Worm (Caenorhabditis elegans) whole organism, L4 larva: Measurements from ENCODE around the gene C49C3.20.

Experiments used
- F10B5.3 ChIP-seq: sonication (generic microtip); optimal IDR thresholded peaks from 2 replicates; lab custom pipeline; 2016; ENCODE audit warnings: mild to moderate bottlenecking, missing genetic modification characterization, missing compliant biosample characterization
- F37D6.2 ChIP-seq: sonication (generic microtip); optimal IDR thresholded peaks from 2 replicates; lab custom pipeline; 2016; ENCODE audit warnings: mild to moderate bottlenecking, missing genetic modification characterization, missing compliant biosample characterization
- Y75B8A.6 ChIP-seq: fragments of 200-800 bp; sonication (Bioruptor generic); IDR thresholded peaks from 2 replicates; pipeline ENCODE4 v1.3.6; 2022; ENCODE audit warnings: missing genetic modification reagents, missing genetic modification characterization, missing compliant biosample characterization
- ZK337.2 ChIP-seq: fragments of 200-800 bp; sonication (Bioruptor generic); IDR thresholded peaks from 2 replicates; pipeline ENCODE4 v1.3.6; 2022; ENCODE audit warnings: missing genetic modification reagents, missing genetic modification characterization, missing compliant biosample characterization
- ZK546.5 ChIP-seq, 2 experiments: sonication (generic microtip); optimal IDR thresholded peaks; 2 replicates each; lab custom pipeline; 2017; ENCODE audit warnings: missing biosample characterization in 2 of 2, missing genetic modification characterization in 2 of 2
- aha-1 ChIP-seq: fragments of 150-350 bp; peaks from one replicate; lab custom pipeline; 2014; ENCODE audit warnings: missing biosample characterization, missing genetic modification characterization
- aly-2 ChIP-seq: sonication (generic microtip); optimal IDR thresholded peaks from 2 replicates; lab custom pipeline; 2018; ENCODE audit warnings: missing biosample characterization, missing genetic modification characterization
- ceh-82 ChIP-seq: sonication (generic microtip); optimal IDR thresholded peaks from 2 replicates; lab custom pipeline; 2017; ENCODE audit warnings: missing biosample characterization, missing genetic modification characterization
- dmd-6 ChIP-seq: fragments of 200-800 bp; sonication (Bioruptor generic); IDR thresholded peaks from 2 replicates; pipeline ENCODE4 v1.3.6; 2022; ENCODE audit warnings: missing genetic modification reagents, missing genetic modification characterization, missing compliant biosample characterization
- dpl-1 ChIP-seq: fragments of 150-350 bp; optimal IDR thresholded peaks from 2 replicates; lab custom pipeline; 2014; ENCODE audit warnings: missing biosample characterization, missing genetic modification reagents, missing genetic modification characterization
- egl-43 ChIP-seq: fragments of 200-800 bp; sonication (Bioruptor generic); IDR thresholded peaks from 2 replicates; pipeline ENCODE4 v1.3.6; 2022; ENCODE audit warnings: missing genetic modification reagents, missing genetic modification characterization, missing compliant biosample characterization
- gei-8 ChIP-seq: fragments of 200-800 bp; sonication (Bioruptor generic); optimal IDR thresholded peaks from 2 replicates; lab custom pipeline; 2018; ENCODE audit warnings: mild to moderate bottlenecking, missing genetic modification characterization, missing compliant biosample characterization
- hmg-1.1 ChIP-seq: fragments of 200-800 bp; sonication (Bioruptor generic); IDR thresholded peaks from 2 replicates; pipeline ENCODE4 v1.3.6; 2022; ENCODE audit warnings: missing genetic modification reagents, missing genetic modification characterization, missing compliant biosample characterization
- lin-15B ChIP-seq: fragments of 150-350 bp; sonication (generic microtip); optimal IDR thresholded peaks from 3 replicates; lab custom pipeline; 2014; ENCODE audit warnings: missing biosample characterization, missing genetic modification characterization
- lin-38 ChIP-seq: fragments of 200-800 bp; sonication (Bioruptor generic); IDR thresholded peaks from 2 replicates; pipeline ENCODE4 v1.3.6; 2022; ENCODE audit warnings: missing genetic modification reagents, missing genetic modification characterization, missing compliant biosample characterization
- lin-39 ChIP-seq: fragments of 150-350 bp; optimal IDR thresholded peaks from 2 replicates; lab custom pipeline; 2014; ENCODE audit warnings: missing biosample characterization, missing genetic modification reagents, missing genetic modification characterization
- lsy-2 ChIP-seq, 2 experiments: fragments of 150-350 bp in 1 of 2; sonication (generic microtip) in 1 of 2; optimal IDR thresholded peaks; 2 replicates each; lab custom pipeline; 2014 to 2017; ENCODE audit warnings: missing biosample characterization in 2 of 2, missing genetic modification characterization in 2 of 2
- madf-9 ChIP-seq: fragments of 200-800 bp; sonication (Bioruptor generic); conservative IDR thresholded peaks from 2 replicates; pipeline ENCODE4 v1.3.6; 2022; ENCODE audit warnings: missing genetic modification reagents, missing genetic modification characterization, missing compliant biosample characterization
- mdl-1 ChIP-seq, 2 experiments: fragments of 150-350 bp in 1 of 2; sonication (generic microtip) in 1 of 2; optimal IDR thresholded peaks; 2 replicates each; lab custom pipeline; 2014 to 2017; ENCODE audit warnings: missing biosample characterization in 2 of 2, missing genetic modification characterization in 2 of 2
- mep-1 ChIP-seq: fragments of 150-350 bp; sonication (generic microtip); optimal IDR thresholded peaks from 3 replicates; lab custom pipeline; 2014; ENCODE audit warnings: missing biosample characterization, missing genetic modification characterization
- mes-2 ChIP-seq: sonication (generic microtip); optimal IDR thresholded peaks from 2 replicates; lab custom pipeline; 2016; ENCODE audit warnings: missing genotype, mild to moderate bottlenecking, missing genetic modification characterization, missing compliant biosample characterization; ENCODE audit not compliant: poor library complexity, severe bottlenecking
- mxl-2 ChIP-seq: fragments of 200-800 bp; sonication (Bioruptor generic); conservative IDR thresholded peaks from 2 replicates; pipeline ENCODE4 v1.3.6; 2022; ENCODE audit warnings: missing genetic modification reagents, missing genetic modification characterization, missing compliant biosample characterization
- mxl-3 ChIP-seq: fragments of 200-800 bp; sonication (Bioruptor generic); optimal IDR thresholded peaks from 2 replicates; lab custom pipeline; 2018; ENCODE audit warnings: mild to moderate bottlenecking, missing genetic modification characterization, missing compliant biosample characterization
- nhr-102 ChIP-seq: sonication (generic microtip); optimal IDR thresholded peaks from 2 replicates; lab custom pipeline; 2016; ENCODE audit warnings: mild to moderate bottlenecking, missing genetic modification characterization, moderate library complexity, missing compliant biosample characterization
- nhr-11 ChIP-seq: fragments of 150-350 bp; optimal IDR thresholded peaks from 2 replicates; lab custom pipeline; 2014; ENCODE audit warnings: missing biosample characterization, missing genetic modification characterization
- nhr-237 ChIP-seq: sonication (generic microtip); optimal IDR thresholded peaks from 2 replicates; lab custom pipeline; 2017; ENCODE audit warnings: missing biosample characterization, missing genetic modification characterization
- nhr-25 ChIP-seq: sonication (generic microtip); optimal IDR thresholded peaks from 2 replicates; lab custom pipeline; 2017; ENCODE audit warnings: missing genetic modification characterization, mild to moderate bottlenecking, missing compliant biosample characterization, antibody characterized with exemption, moderate library complexity, borderline replicate concordance; ENCODE audit not compliant: insufficient read depth
- nhr-28 ChIP-seq: fragments of 150-350 bp; optimal IDR thresholded peaks from 2 replicates; lab custom pipeline; 2014; ENCODE audit warnings: missing biosample characterization, missing genetic modification characterization
- nhr-42 ChIP-seq: fragments of 200-800 bp; sonication (Bioruptor generic); IDR thresholded peaks from 2 replicates; pipeline ENCODE4 v1.3.6; 2022; ENCODE audit warnings: missing genetic modification characterization, missing compliant biosample characterization
- nhr-6 ChIP-seq: fragments of 150-350 bp; optimal IDR thresholded peaks from 2 replicates; lab custom pipeline; 2014; ENCODE audit warnings: missing biosample characterization, missing genetic modification characterization
- nhr-77 ChIP-seq: fragments of 150-350 bp; optimal IDR thresholded peaks from 2 replicates; lab custom pipeline; 2014; ENCODE audit warnings: missing biosample characterization, missing genetic modification characterization
- pha-4 ChIP-seq, 2 experiments: fragments of 150-350 bp in 1 of 2; fragments of 200-800 bp in 1 of 2; sonication (Bioruptor generic) in 1 of 2; IDR thresholded peaks in 1 of 2; optimal IDR thresholded peaks in 1 of 2; 2 replicates each; pipeline versions ENCODE4 v1.3.6 to Lab custom; 2014 to 2022; ENCODE audit warnings: missing genetic modification characterization in 2 of 2, missing genetic modification reagents in 2 of 2, missing biosample characterization in 1 of 2, missing compliant biosample characterization in 1 of 2
- saeg-2 ChIP-seq: fragments of 200-800 bp; sonication (Bioruptor generic); IDR thresholded peaks from 2 replicates; pipeline ENCODE4 v1.3.6; 2022; ENCODE audit warnings: missing genetic modification reagents, missing genetic modification characterization, missing compliant biosample characterization
- set-16 ChIP-seq: fragments of 200-800 bp; sonication (Bioruptor generic); IDR thresholded peaks from 2 replicates; pipeline ENCODE4 v1.3.6; 2022; ENCODE audit warnings: missing genetic modification reagents, missing genetic modification characterization, missing compliant biosample characterization
- skn-1 ChIP-seq: fragments of 150-350 bp; optimal IDR thresholded peaks from 2 replicates; lab custom pipeline; 2014; ENCODE audit warnings: missing biosample characterization, missing genetic modification characterization
- snpc-1.2 ChIP-seq: fragments of 200-800 bp; sonication (Bioruptor generic); IDR thresholded peaks from 2 replicates; pipeline ENCODE4 v1.3.6; 2022; ENCODE audit warnings: missing genetic modification reagents, missing genetic modification characterization, missing compliant biosample characterization
- snpc-4 ChIP-seq: fragments of 150-350 bp; optimal IDR thresholded peaks from 2 replicates; lab custom pipeline; 2014; ENCODE audit warnings: missing biosample characterization, missing genetic modification characterization
- spr-3 ChIP-seq: fragments of 200-800 bp; sonication (Bioruptor generic); optimal IDR thresholded peaks from 2 replicates; lab custom pipeline; 2018; ENCODE audit warnings: mild to moderate bottlenecking, missing genetic modification characterization, missing compliant biosample characterization
- tra-1 ChIP-seq: fragments of 200-800 bp; sonication (Bioruptor generic); IDR thresholded peaks from 2 replicates; pipeline ENCODE4 v1.3.6; 2022; ENCODE audit warnings: missing genetic modification reagents, missing genetic modification characterization, missing compliant biosample characterization
- unc-130 ChIP-seq: sonication (generic microtip); optimal IDR thresholded peaks from 2 replicates; lab custom pipeline; 2016; ENCODE audit warnings: missing genetic modification reagents, missing genetic modification characterization, missing compliant biosample characterization
- unc-62 ChIP-seq, 3 experiments: fragments of 150-350 bp in 1 of 3; sonication (generic microtip); optimal IDR thresholded peaks in 2 of 3; peaks in 1 of 3; 1 replicate in 1 of 3; 2 replicates in 2 of 3; lab custom pipeline; 2014 to 2017; ENCODE audit warnings: missing biosample characterization in 3 of 3, missing genetic modification characterization in 3 of 3, missing genetic modification reagents in 3 of 3, missing genotype in 1 of 3
- zip-11 ChIP-seq: fragments of 200-800 bp; sonication (Bioruptor generic); IDR thresholded peaks from 2 replicates; pipeline ENCODE4 v1.3.6; 2022; ENCODE audit warnings: missing genetic modification characterization, missing compliant biosample characterization
- ztf-11 ChIP-seq: fragments of 150-350 bp; optimal IDR thresholded peaks from 2 replicates; lab custom pipeline; 2014; ENCODE audit warnings: missing biosample characterization, missing genetic modification characterization

Gene C49C3.20

DNA sequence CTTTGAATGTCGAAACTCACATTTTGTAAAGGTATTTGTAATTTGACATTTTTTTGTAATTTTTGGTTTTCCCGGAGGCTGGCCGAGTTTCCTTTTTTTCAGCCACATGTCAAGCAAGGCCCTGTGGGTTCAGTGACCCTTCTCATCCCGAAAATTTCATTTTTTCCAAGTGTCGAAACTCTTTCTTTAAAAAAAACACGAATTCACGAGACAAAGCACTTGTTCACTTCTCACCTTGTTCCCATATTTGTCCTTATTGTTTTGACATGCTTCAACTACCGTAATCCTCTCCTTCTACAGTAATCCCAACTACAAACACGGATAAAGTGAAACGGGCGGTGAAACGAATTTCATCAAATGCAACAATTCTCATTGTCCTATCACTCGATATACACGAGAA, 41.0 kb downstream of the C49C3.20 start, which contains the start of gene lhfp-4:
Gene lhfp-4, plus strand, starts transcription at position 301 of the 400 bp plus-strand sequence.
- TF ChIP-seq mxl-3 (GFP tag; lab: Kevin White, UChicago) (no peak), nhr-237 (tag; lab: Kevin White, UChicago) (no peak), lin-38 (GFP tag; lab: Robert Waterston, UW) (no peak), saeg-2 (GFP tag; lab: Robert Waterston, UW) (no peak), nhr-42 (GFP tag; lab: Robert Waterston, UW) (no peak)

DNA sequence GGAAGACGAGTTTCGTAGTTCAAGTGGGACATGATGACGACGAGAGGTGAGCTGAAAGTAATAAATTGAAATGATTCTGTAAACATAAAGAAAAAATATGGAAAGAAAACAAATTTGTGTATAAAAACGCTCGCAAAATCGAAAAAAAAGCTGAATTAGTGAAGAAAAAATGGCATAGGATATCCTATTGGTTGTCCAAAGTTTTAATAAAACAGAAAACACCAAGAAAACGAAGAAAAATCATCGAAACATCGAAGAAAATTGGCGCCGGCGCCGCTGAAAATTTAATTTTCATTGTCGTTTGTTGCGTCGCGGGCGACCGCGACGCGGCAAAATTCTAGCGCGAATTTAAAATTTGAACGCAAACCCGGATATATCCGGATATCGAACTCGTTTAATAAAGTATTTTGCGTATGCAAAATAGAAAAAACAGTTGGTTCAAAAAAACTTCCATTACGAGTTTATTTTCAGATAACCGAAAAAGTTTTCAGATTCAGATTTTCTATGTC, 42.6 kb downstream of the C49C3.20 start, which contains the start of gene gln-5:
Gene gln-5, minus strand, starts transcription at position 51 of the 509 bp plus-strand sequence.
- TF ChIP-seq aha-1 (tag; lab: Kevin White, UChicago) (peak; percentile 34), snpc-1.2 (0 out of 2 replicates have a peak, but pooled peaks have one; percentile 45), pha-4 (GFP tag; IDR thresholded peaks at IDR 0.05; lab: Robert Waterston, UW) (no peak), pha-4 (tag; optimal IDR thresholded peaks at IDR 0.05; lab: Kevin White, UChicago) (no peak), lin-38 (GFP tag; lab: Robert Waterston, UW) (peak; percentile 64), madf-9 (no peak)

DNA sequence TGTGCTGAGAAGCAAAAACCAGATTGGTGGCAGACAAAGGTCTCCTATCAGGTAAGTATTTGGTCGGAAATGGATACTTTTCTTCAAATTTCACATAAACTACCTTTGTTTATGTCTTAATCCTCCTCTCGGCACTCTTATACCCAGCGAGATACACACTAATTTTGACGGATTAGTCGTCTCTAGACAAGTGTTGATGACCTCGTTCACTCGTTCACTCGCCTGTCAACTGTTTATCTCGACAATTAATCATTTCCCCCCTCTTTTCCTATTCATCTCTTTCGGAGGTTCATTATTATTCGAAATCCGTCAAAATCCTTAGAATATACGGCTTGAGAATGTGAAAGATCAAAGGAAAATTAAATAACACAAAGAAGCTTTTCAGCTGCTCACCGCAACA, 46.6 kb downstream of the C49C3.20 start:
- TF ChIP-seq snpc-4, result no peak
- TF ChIP-seq nhr-102 (tag; lab: Kevin White, UChicago), result no peak
- no peak for TF ChIP-seq nhr-25
- TF ChIP-seq unc-130 (GFP tag; lab: Kevin White, UChicago), result no peak
- no peak for TF ChIP-seq ztf-11 (tag; lab: Kevin White, UChicago)

DNA sequence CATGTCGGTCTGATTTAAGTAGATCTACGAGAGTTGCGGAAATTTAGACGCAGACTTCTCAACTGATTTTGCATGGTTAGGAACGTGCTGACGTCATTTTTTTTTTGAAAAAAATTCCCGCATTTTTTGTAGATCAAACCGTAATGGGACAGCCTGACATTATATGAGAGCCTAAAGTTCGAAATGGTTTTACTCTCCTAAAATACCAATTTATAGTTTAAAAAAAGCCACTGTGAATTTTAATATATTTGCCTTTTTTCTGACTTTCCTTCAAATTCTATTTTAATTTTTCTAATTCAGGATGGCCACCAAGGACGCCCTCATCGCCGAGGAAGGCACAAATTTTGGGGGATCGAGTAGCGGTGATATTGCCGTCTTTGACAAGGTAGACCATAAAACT, 47.3 kb downstream of the C49C3.20 start, which contains the start of gene atgp-1:
Gene atgp-1, plus strand, starts transcription at position 301 of the 400 bp plus-strand sequence.
- TF ChIP-seq hmg-1.1 (GFP tag; lab: Robert Waterston, UW) (no peak), mep-1 (tag; lab: Kevin White, UChicago) (no peak), F37D6.2 (tag; lab: Kevin White, UChicago) (no peak), F10B5.3 (tag; lab: Kevin White, UChicago) (no peak), mdl-1 (tag; optimal IDR thresholded peaks at IDR 0.05; lab: Kevin White, UChicago) (no peak), dpl-1 (no peak), nhr-77 (tag; lab: Kevin White, UChicago) (no peak), pha-4 (GFP tag; IDR thresholded peaks at IDR 0.05; lab: Robert Waterston, UW) (no peak), pha-4 (tag; optimal IDR thresholded peaks at IDR 0.05; lab: Kevin White, UChicago) (no peak), nhr-6 (tag; lab: Kevin White, UChicago) (no peak), spr-3 (no peak), skn-1 (tag; lab: Kevin White, UChicago) (no peak), ZK337.2 (GFP tag; lab: Robert Waterston, UW) (no peak), lsy-2 (tag; optimal IDR thresholded peaks at IDR 0.05; lab: Kevin White, UChicago) (no peak), gei-8 (GFP tag; lab: Kevin White, UChicago) (no peak), nhr-102 (tag; lab: Kevin White, UChicago) (no peak), dmd-6 (GFP tag; lab: Robert Waterston, UW) (no peak), Y75B8A.6 (GFP tag; lab: Robert Waterston, UW) (no peak), mxl-2 (GFP tag; lab: Robert Waterston, UW) (no peak), ceh-82 (tag; lab: Kevin White, UChicago) (no peak), tra-1 (GFP tag; lab: Robert Waterston, UW) (no peak)
- TF ChIP-seq, all 104 proteins: peak for 0

DNA sequence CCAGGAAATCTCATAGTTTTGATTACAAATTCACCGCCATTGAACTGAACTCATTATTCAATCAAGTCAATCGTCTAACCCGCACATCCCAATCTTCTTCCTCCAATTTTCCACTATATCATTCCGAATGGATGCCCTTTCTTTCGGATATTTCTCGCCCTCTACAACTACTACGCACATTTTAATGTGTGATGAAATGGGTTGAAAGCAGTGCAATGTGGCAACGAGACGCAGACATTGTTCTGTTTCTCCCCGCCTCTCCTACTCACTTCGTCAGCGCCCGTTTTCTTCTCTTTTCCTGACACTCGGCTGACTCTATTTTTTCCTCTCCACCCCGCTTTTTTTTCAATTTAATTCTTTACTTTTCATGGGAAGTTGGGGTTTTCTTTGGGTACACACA, 47.7 kb downstream of the C49C3.20 start:
- TF ChIP-seq unc-62 (GFP tag; optimal IDR thresholded peaks at IDR 0.05 in 1 of 2; lab: Kevin White, UChicago) (peak in 1 of 2 experiments; percentile 97), unc-62 (tag; optimal IDR thresholded peaks at IDR 0.05; lab: Kevin White, UChicago) (no peak), aly-2 (tag; lab: Kevin White, UChicago) (no peak), zip-11 (GFP tag; lab: Robert Waterston, UW) (no peak), lin-15B (no peak), F37D6.2 (tag; lab: Kevin White, UChicago) (no peak), ZK337.2 (GFP tag; lab: Robert Waterston, UW) (no peak), ZK546.5 (tag; optimal IDR thresholded peaks at IDR 0.05; lab: Kevin White, UChicago) (no peak), mes-2 (tag; lab: Kevin White, UChicago) (peak; percentile 58), egl-43 (no peak), set-16 (GFP tag; lab: Robert Waterston, UW) (no peak), mxl-3 (GFP tag; lab: Kevin White, UChicago) (peak; percentile 35), nhr-28 (peak; percentile 50), nhr-11 (tag; lab: Kevin White, UChicago) (no peak), lin-39 (tag; lab: Kevin White, UChicago) (no peak), dmd-6 (GFP tag; lab: Robert Waterston, UW) (peak; percentile 32; the same call in 1 of the 2 replicates)
